Fruit fly (Drosophila melanogaster): ENCODE results near the gene Akr1B.

Gene Akr1B

DNA sequence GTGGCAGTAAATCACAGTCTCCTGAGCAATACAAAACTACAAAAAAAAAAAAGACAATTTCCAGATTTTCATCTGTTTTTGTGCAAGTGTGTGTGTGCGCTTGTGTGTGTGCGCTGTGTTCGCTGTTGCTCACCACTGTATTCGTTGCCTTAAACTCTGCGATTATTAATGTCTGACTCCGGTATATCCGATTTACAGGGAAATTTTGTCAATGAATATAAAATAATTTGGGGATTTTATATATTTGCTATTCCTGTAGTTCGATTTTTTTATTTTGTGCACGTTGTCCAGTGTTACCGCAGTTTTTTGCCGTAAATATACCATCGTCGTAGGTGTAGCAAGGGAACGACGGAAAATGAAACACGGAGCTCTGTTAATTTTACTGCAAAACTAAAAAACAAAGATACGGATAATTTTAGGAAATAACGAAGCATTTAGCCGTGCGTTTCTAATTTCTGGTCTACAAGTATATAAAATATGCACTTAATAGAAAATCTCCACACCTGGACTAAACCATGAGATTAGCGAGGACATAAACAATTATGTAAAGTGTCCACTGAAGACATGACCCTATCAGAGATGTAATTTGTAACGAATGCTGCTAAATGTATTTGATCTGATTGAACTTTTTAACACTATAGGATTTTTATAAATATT lies 14.9 kb downstream of the Akr1B start, which contains the start of gene Duba (continued):
- TF ChIP-seq ro (GFP tag; IDR thresholded peaks at IDR 0.05) (no peak), CG7357 (GFP tag; IDR thresholded peaks at IDR 0.05) (peak; percentile 84), phol (tag; optimal IDR thresholded peaks at IDR 0.05) (peak; percentile 47), Sin3A (optimal IDR thresholded peaks at IDR 0.05) (no peak), Opbp (GFP tag; IDR thresholded peaks at IDR 0.05; ENCODE audit: partially characterized antibody) (0 out of 3 replicates have a peak, but pooled peaks have one; percentile 28), NFAT (GFP tag; IDR thresholded peaks at IDR 0.05) (no peak), CG14014 (GFP tag; IDR thresholded peaks at IDR 0.05) (no peak), Xbp1 (GFP tag; optimal IDR thresholded peaks at IDR 0.05) (peak; percentile 24), CG13123 (GFP tag; optimal IDR thresholded peaks at IDR 0.05) (no peak), Dp (GFP tag; optimal IDR thresholded peaks at IDR 0.05) (peak; percentile 1), Nf-YB (GFP tag; optimal IDR thresholded peaks at IDR 0.05) (no peak), Gug (GFP tag; IDR thresholded peaks at IDR 0.05) (peak; percentile 14; the same call in 1 of the 4 replicates), zf30C (GFP tag; optimal IDR thresholded peaks at IDR 0.05) (no peak), B-H1 (GFP tag; IDR thresholded peaks at IDR 0.05) (no peak), MESR4 (GFP tag; optimal IDR thresholded peaks at IDR 0.05) (peak; percentile 83), pita (GFP tag; optimal IDR thresholded peaks at IDR 0.05) (peak; percentile 63), Abd-B (GFP tag; optimal IDR thresholded peaks at IDR 0.05) (peak; percentile 47), CoRest (tag; optimal IDR thresholded peaks at IDR 0.05) (peak; percentile 51), CG1024 (GFP tag; IDR thresholded peaks at IDR 0.05) (peak; percentile 59; the same call in 1 of the 2 replicates), Ets65A (GFP tag) (peak; percentile 40), CG32532 (GFP tag; IDR thresholded peaks at IDR 0.05) (peak; percentile 11; the same call in 1 of the 2 replicates), Blimp-1 (GFP tag; optimal IDR thresholded peaks at IDR 0.05) (no peak), CG42726 (GFP tag; IDR thresholded peaks at IDR 0.05; ENCODE audit: partially characterized antibody) (no peak), CG14860 (GFP tag; IDR thresholded peaks at IDR 0.05; ENCODE audit: partially characterized antibody) (no peak), stwl (tag; optimal IDR thresholded peaks at IDR 0.05) (peak; percentile 99), grn (GFP tag; optimal IDR thresholded peaks at IDR 0.05) (no peak), CTCF (GFP tag; optimal IDR thresholded peaks at IDR 0.05) (peak; percentile 73), z (GFP tag; IDR thresholded peaks at IDR 0.05) (no peak), Med (GFP tag) (peak; percentile 71), zen (tag; optimal IDR thresholded peaks at IDR 0.05) (peak; percentile 10), Adf1 (GFP tag; IDR thresholded peaks at IDR 0.05) (no peak), CG31224 (GFP tag; IDR thresholded peaks at IDR 0.05) (no peak), Tbp (GFP tag; optimal IDR thresholded peaks at IDR 0.05) (no peak), trem (tag; optimal IDR thresholded peaks at IDR 0.05) (peak; percentile 42), CG12659 (GFP tag; optimal IDR thresholded peaks at IDR 0.05) (peak; percentile 39), Oaz (GFP tag; IDR thresholded peaks at IDR 0.05) (no peak), HmgD (GFP tag; optimal IDR thresholded peaks at IDR 0.05) (no peak), CG7963 (GFP tag; IDR thresholded peaks at IDR 0.05; ENCODE audit: partially characterized antibody) (no peak), ash1 (GFP tag; optimal IDR thresholded peaks at IDR 0.05) (no peak), slbo (GFP tag; IDR thresholded peaks at IDR 0.05) (peak; percentile 42; the same call in 1 of the 2 replicates), CG31365 (tag; optimal IDR thresholded peaks at IDR 0.05) (no peak), CG3281 (GFP tag; optimal IDR thresholded peaks at IDR 0.05) (no peak), crp (GFP tag; optimal IDR thresholded peaks at IDR 0.05) (peak in 1 of 2 experiments; percentile 23), vvl (GFP tag; IDR thresholded peaks at IDR 0.05) (peak; percentile 41; the same call in 1 of the 2 replicates), NC2α (GFP tag; optimal IDR thresholded peaks at IDR 0.05) (no peak), insv (GFP tag; optimal IDR thresholded peaks at IDR 0.05) (no peak), CG18619 (GFP tag; optimal IDR thresholded peaks at IDR 0.05) (no peak), Hmr (GFP tag; optimal IDR thresholded peaks at IDR 0.05) (peak; percentile 2), BEAF-32 (GFP tag; optimal IDR thresholded peaks at IDR 0.05) (peak; percentile 39), CG30403 (GFP tag; optimal IDR thresholded peaks at IDR 0.05) (no peak)

Data from whole organism, embryonic.